Worm (Caenorhabditis elegans): ENCODE data around the gene ceh-39.

DNA sequence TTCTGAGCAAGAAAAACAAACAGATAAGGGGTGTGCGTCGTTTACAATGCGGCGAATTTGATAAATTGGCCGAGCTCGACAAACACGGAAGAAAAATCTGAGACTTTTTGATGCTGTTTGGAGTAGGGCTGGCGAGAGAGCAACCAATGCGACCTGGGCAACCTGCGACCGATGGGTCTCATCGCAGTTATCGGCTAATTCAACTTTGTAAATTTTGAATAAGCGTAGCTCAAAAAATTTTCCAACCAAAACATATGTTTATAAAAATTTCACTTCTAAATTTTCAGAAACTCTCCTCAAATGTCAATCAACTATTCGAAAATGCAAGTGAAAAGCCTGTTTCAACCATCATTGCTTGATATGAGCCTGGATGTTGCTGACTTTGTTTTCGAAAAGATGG is 35.9 kb upstream of the ceh-39 start, which contains the start of gene B0294.3:
- TF ChIP-seq med-1 (GFP tag; optimal IDR thresholded peaks at IDR 0.05; ENCODE audit: insufficient read depth) (no peak), ref-1 (GFP tag; conservative IDR thresholded peaks at IDR 0.05) (no peak), cog-1 (tag; optimal IDR thresholded peaks at IDR 0.05) (no peak), tab-1 (GFP tag; IDR thresholded peaks at IDR 0.05) (no peak), T22C8.4 (GFP tag; IDR thresholded peaks at IDR 0.05) (no peak), flt-1 (GFP tag; IDR thresholded peaks at IDR 0.05) (no peak), ztf-29 (GFP tag; IDR thresholded peaks at IDR 0.05) (no peak)

Measured in whole organism, midembryonic.